Fruit fly (Drosophila melanogaster) whole organism, prepupa: ENCODE results near the gene CG3631.
A peak's percentile ranks its signal among the peaks of the same experiment; 100 is the strongest.

Experiments
- Blimp-1 ChIP-seq: fragments of 200-800 bp; sonication (Bioruptor generic); optimal IDR thresholded peaks from 3 replicates; lab custom pipeline; 2017; ENCODE audit warnings: missing biosample characterization, missing genetic modification characterization, mild to moderate bottlenecking, moderate library complexity, missing genetic modification reagents
- CG10631 ChIP-seq: fragments of 200-800 bp; sonication (Bioruptor generic); optimal IDR thresholded peaks from 2 replicates; lab custom pipeline; 2016; ENCODE audit warnings: missing biosample characterization, missing genetic modification characterization
- CG10669 ChIP-seq: fragments of 200-800 bp; sonication (Bioruptor generic); optimal IDR thresholded peaks from 3 replicates; lab custom pipeline; 2018; ENCODE audit warnings: missing biosample characterization, mild to moderate bottlenecking, missing genetic modification characterization, moderate library complexity
- CG11294 ChIP-seq: fragments of 200-800 bp; sonication (Bioruptor generic); IDR thresholded peaks from 2 replicates; pipeline ENCODE4 v1.3.6; 2022; ENCODE audit warnings: missing biosample characterization, missing genetic modification characterization
- CG11762 ChIP-seq: fragments of 200-800 bp; sonication (Bioruptor generic); optimal IDR thresholded peaks from 3 replicates; lab custom pipeline; 2016; ENCODE audit warnings: missing biosample characterization, missing genetic modification characterization; ENCODE audit not compliant: insufficient read depth
- CG11902 ChIP-seq: fragments of 200-800 bp; sonication (Bioruptor generic); optimal IDR thresholded peaks from 3 replicates; lab custom pipeline; 2016; ENCODE audit warnings: missing biosample characterization, missing genetic modification characterization
- CG15336 ChIP-seq: fragments of 200-800 bp; sonication (Bioruptor generic); IDR thresholded peaks from 2 replicates; pipeline ENCODE4 v1.3.6; 2022; ENCODE audit warnings: missing biosample characterization, missing genetic modification characterization
- CG1621 ChIP-seq: fragments of 200-800 bp; sonication (Bioruptor generic); optimal IDR thresholded peaks from 3 replicates; lab custom pipeline; 2018; ENCODE audit warnings: missing biosample characterization, mild to moderate bottlenecking, missing genetic modification characterization
- CG16779 ChIP-seq: fragments of 200-800 bp; sonication (Bioruptor generic); optimal IDR thresholded peaks from 3 replicates; lab custom pipeline; 2017; ENCODE audit warnings: missing biosample characterization, mild to moderate bottlenecking, missing genetic modification characterization
- CG3032 ChIP-seq: fragments of 200-800 bp; optimal IDR thresholded peaks from 2 replicates; lab custom pipeline; 2019; ENCODE audit warnings: missing biosample characterization, mild to moderate bottlenecking, missing genetic modification characterization, moderate library complexity
- CG31627 ChIP-seq: fragments of 200-800 bp; sonication (Bioruptor generic); optimal IDR thresholded peaks from 3 replicates; lab custom pipeline; 2016; ENCODE audit warnings: missing biosample characterization, missing genetic modification characterization
- CG32006 ChIP-seq: fragments of 200-800 bp; sonication (Bioruptor generic); optimal IDR thresholded peaks from 3 replicates; lab custom pipeline; 2017; ENCODE audit warnings: missing biosample characterization, mild to moderate bottlenecking, missing genetic modification characterization
- CG34406 ChIP-seq: fragments of 200-800 bp; sonication (Bioruptor generic); optimal IDR thresholded peaks from 3 replicates; lab custom pipeline; 2016; ENCODE audit warnings: missing biosample characterization, missing genetic modification characterization
- CG3919 ChIP-seq: fragments of 200-800 bp; sonication (Bioruptor generic); optimal IDR thresholded peaks from 3 replicates; lab custom pipeline; 2016; ENCODE audit warnings: missing biosample characterization, missing genetic modification characterization
- CG4318 ChIP-seq: fragments of 200-800 bp; sonication (Bioruptor generic); optimal IDR thresholded peaks from 3 replicates; lab custom pipeline; 2017; ENCODE audit warnings: missing biosample characterization, mild to moderate bottlenecking, missing genetic modification characterization
- CG6163 ChIP-seq: fragments of 200-800 bp; sonication (Bioruptor generic); IDR thresholded peaks from 3 replicates; pipeline ENCODE4 v1.3.6; 2022; ENCODE audit warnings: missing biosample characterization, missing genetic modification characterization
- CG6792 ChIP-seq: fragments of 200-800 bp; sonication (Bioruptor generic); optimal IDR thresholded peaks from 3 replicates; lab custom pipeline; 2016; ENCODE audit warnings: missing biosample characterization, missing genetic modification characterization
- CG6854 ChIP-seq: fragments of 200-800 bp; sonication (Bioruptor generic); optimal IDR thresholded peaks from 2 replicates; lab custom pipeline; 2017; ENCODE audit warnings: missing biosample characterization, mild to moderate bottlenecking, missing genetic modification characterization
- CG7368 ChIP-seq: fragments of 200-800 bp; sonication (Bioruptor generic); optimal IDR thresholded peaks from 3 replicates; lab custom pipeline; 2016; ENCODE audit warnings: missing biosample characterization, missing genetic modification characterization
- CG8319 ChIP-seq: fragments of 200-800 bp; sonication (Bioruptor generic); optimal IDR thresholded peaks from 3 replicates; lab custom pipeline; 2016; ENCODE audit warnings: missing biosample characterization, missing genetic modification characterization
- CG8632 ChIP-seq: fragments of 200-800 bp; sonication (Bioruptor generic); optimal IDR thresholded peaks from 3 replicates; lab custom pipeline; 2016; ENCODE audit warnings: missing biosample characterization, missing genetic modification characterization
- CG9139 ChIP-seq: fragments of 200-800 bp; sonication (Bioruptor generic); optimal IDR thresholded peaks from 3 replicates; lab custom pipeline; 2017; ENCODE audit warnings: missing biosample characterization, mild to moderate bottlenecking, missing genetic modification characterization
- Eip75B ChIP-seq: fragments of 200-800 bp; sonication (Bioruptor generic); optimal IDR thresholded peaks from 3 replicates; lab custom pipeline; 2016; ENCODE audit warnings: missing biosample characterization, missing genetic modification characterization
- Eip78C ChIP-seq: fragments of 200-800 bp; sonication (Bioruptor generic); peaks from one replicate; lab custom pipeline; 2016; ENCODE audit warnings: missing biosample characterization, missing genetic modification characterization
- Eip93F ChIP-seq: fragments of 200-800 bp; sonication (Bioruptor generic); optimal IDR thresholded peaks from 2 replicates; lab custom pipeline; 2016; ENCODE audit warnings: missing biosample characterization, mild to moderate bottlenecking, missing genetic modification characterization
- Ets21C ChIP-seq: fragments of 200-800 bp; sonication (Bioruptor generic); optimal IDR thresholded peaks from 3 replicates; lab custom pipeline; 2016; ENCODE audit warnings: missing biosample characterization, missing genetic modification characterization
- Ets96B ChIP-seq: fragments of 200-800 bp; optimal IDR thresholded peaks from 2 replicates; lab custom pipeline; 2019; ENCODE audit warnings: missing biosample characterization, mild to moderate bottlenecking, missing genetic modification characterization, moderate library complexity
- Gug ChIP-seq: fragments of 200-800 bp; sonication (Bioruptor generic); IDR thresholded peaks from 2 replicates; pipeline ENCODE4 v1.3.6; 2022; ENCODE audit warnings: missing biosample characterization, missing genetic modification characterization
- Hr39 ChIP-seq: fragments of 200-800 bp; sonication (Bioruptor generic); optimal IDR thresholded peaks from 2 replicates; lab custom pipeline; 2016; ENCODE audit warnings: missing biosample characterization, missing genetic modification characterization
- Lpt ChIP-seq: fragments of 200-800 bp; sonication (Bioruptor generic); optimal IDR thresholded peaks from 3 replicates; lab custom pipeline; 2016; ENCODE audit warnings: missing biosample characterization, missing genetic modification characterization
- Met ChIP-seq: fragments of 200-800 bp; sonication (Bioruptor generic); optimal IDR thresholded peaks from 3 replicates; lab custom pipeline; 2016; ENCODE audit warnings: missing biosample characterization, missing genetic modification characterization
- Sox15 ChIP-seq: fragments of 200-800 bp; sonication (Bioruptor generic); optimal IDR thresholded peaks from 3 replicates; lab custom pipeline; 2016; ENCODE audit warnings: missing biosample characterization, missing genetic modification characterization
- achi ChIP-seq: fragments of 200-800 bp; sonication (Bioruptor generic); optimal IDR thresholded peaks from 3 replicates; lab custom pipeline; 2016; ENCODE audit warnings: missing biosample characterization, missing genetic modification characterization
- acj6 ChIP-seq: fragments of 200-800 bp; sonication (Bioruptor generic); optimal IDR thresholded peaks from 3 replicates; lab custom pipeline; 2016; ENCODE audit warnings: missing biosample characterization, missing genetic modification characterization
- dsx ChIP-seq: fragments of 200-800 bp; optimal IDR thresholded peaks from 3 replicates; lab custom pipeline; 2019; ENCODE audit warnings: missing biosample characterization, mild to moderate bottlenecking, missing genetic modification characterization, moderate library complexity; ENCODE audit not compliant: poor library complexity, severe bottlenecking
- eg ChIP-seq: fragments of 200-800 bp; sonication (Bioruptor generic); IDR thresholded peaks from 3 replicates; pipeline ENCODE4 v1.3.6; 2022; ENCODE audit warnings: missing biosample characterization, missing genetic modification characterization
- fkh ChIP-seq: fragments of 200-800 bp; sonication (Bioruptor generic); optimal IDR thresholded peaks from 3 replicates; lab custom pipeline; 2017; ENCODE audit warnings: missing biosample characterization, mild to moderate bottlenecking, missing genetic modification characterization, moderate library complexity
- lz ChIP-seq: fragments of 200-800 bp; sonication (Bioruptor generic); optimal IDR thresholded peaks from 3 replicates; lab custom pipeline; 2016; ENCODE audit warnings: missing biosample characterization, missing genetic modification characterization
- net ChIP-seq: fragments of 200-800 bp; sonication (Bioruptor generic); optimal IDR thresholded peaks from 3 replicates; lab custom pipeline; 2016; ENCODE audit warnings: missing biosample characterization, missing genetic modification characterization
- spab ChIP-seq: fragments of 200-800 bp; sonication (Bioruptor generic); optimal IDR thresholded peaks from 2 replicates; lab custom pipeline; 2017; ENCODE audit warnings: missing biosample characterization, mild to moderate bottlenecking, missing genetic modification characterization, missing genetic modification reagents
- svp ChIP-seq: fragments of 200-800 bp; sonication (Bioruptor generic); peaks from one replicate; lab custom pipeline; 2016; ENCODE audit warnings: missing biosample characterization, missing genetic modification characterization
- topi ChIP-seq: fragments of 200-800 bp; sonication (Bioruptor generic); optimal IDR thresholded peaks from 3 replicates; lab custom pipeline; 2016; ENCODE audit warnings: missing biosample characterization, missing genetic modification characterization
- vri ChIP-seq: fragments of 200-800 bp; sonication (Bioruptor generic); optimal IDR thresholded peaks from 3 replicates; lab custom pipeline; 2016; ENCODE audit warnings: missing biosample characterization, mild to moderate bottlenecking, missing genetic modification characterization

The CG3631 gene

DNA sequence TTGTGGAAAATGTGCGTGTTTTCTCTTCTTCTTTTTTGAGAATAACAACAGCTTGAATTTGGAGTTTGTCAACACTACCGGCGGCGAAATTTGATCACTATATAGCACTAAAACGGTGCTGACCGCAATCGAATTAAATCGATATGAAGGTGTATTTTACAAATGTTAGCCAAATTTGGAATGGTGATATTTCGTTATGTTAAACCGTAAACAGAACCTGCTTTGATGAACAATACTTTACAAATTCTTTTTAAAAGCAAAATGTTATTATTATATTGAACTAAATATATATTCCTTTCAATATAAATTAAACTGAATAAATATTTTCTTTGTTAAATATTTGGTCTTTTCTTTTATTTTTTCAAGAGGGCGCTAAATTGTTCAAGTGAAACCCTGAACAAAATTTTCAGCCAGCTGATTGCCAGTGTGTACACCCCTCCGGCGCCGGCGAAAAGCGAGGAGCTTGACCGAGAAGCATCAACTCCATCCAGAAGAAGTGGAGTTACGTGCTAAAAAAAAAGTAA lies 6.8 kb downstream of the CG3631 start, which contains the start of the genes Rrp6, CG33331 and CG33332 (continued):
- TF ChIP-seq CG31627 (GFP tag; lab: Kevin White, UChicago) (peak; percentile 76), lz (GFP tag; lab: Kevin White, UChicago) (peak; percentile 65), CG3032 (tag; lab: Kevin White, UChicago) (peak; percentile 69)

DNA sequence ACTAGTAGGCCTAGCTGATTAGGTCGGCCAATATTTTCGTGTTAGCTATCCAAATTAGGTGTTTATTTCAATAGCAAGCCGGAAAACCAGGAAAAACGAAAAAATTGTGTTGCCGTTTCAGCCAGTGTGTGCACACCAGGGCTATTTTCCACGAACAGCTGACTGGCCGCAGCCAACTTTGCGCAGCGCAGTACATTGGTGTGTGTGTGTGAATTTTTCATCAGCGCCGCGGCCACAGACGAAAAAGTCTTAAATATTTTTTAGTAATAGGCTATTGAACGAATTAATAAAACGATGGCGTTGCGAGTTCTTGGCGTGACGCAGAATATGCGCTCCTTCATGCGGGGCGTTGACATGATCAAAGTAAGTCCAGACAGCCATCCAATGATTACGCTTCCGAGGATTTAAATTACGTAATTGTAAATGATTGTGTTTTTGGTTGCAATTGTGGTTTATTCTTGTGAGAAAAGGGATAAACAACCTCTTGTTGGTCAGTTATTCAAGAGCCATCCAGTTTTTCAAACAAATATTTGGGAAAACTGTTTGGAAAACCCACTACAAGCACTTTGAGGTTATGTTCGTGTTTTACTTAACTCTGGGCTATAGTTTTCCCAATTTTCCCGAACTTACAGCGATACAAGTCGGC lies 10.9 kb downstream of the CG3631 start, which contains the start of the genes CycC and UQCR-C1:
Gene CycC, minus strand, starts transcription at position 142 of the 646 bp plus-strand sequence.
Gene UQCR-C1, plus strand, starts transcription at position 168 of the 646 bp plus-strand sequence.
- TF ChIP-seq CG6163 (GFP tag; lab: Robert Waterston, UW) = no peak
- peak; percentile 80 for TF ChIP-seq vri

DNA sequence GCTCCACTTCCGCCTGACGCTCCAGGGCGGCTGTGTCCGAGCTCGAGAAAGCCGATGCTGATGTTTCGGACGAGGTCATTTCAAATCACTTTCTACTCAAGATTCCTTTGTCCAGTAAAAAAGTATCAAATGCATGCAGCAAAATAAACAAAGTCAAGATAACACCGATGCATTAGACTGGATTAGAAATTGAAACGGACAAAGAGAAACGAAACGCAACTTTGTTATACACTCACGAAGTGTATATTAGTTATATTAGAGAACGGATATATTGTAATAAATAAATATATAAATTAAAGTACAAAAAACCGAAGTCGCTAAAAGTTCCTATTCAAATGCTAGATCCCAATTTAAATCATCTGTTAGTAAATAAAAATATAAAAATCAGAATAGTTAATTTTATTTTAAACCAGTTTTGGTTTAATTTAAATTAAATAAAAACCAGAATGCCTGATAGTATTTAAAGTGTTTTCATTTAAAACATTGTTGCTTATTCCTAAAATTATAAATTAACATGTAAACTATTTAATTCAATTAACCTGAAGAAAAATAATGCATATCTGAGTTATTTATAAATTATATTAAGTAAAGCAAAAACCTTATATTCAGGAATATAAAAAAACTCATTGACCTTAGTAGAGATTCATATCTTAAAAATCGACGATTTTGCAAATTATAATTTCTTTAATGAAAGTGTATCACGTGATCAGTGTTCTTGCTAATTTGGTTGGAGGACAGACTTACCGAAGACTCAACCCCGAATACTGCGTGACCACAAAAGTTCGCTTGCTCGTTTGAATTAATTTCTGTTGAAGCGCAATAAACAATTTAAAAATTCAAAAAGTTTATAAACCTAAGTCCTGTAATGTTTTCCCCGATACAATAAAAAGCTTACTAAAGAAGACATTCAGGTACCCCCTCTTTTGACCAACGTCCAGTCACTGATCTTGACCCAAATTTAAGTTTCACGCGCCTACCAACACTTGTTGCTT lies 14.8 kb downstream of the CG3631 start, which contains the start of gene Dph2:
Gene Dph2, minus strand, starts transcription at position 164 of the 992 bp plus-strand sequence.
- TF ChIP-seq CG16779 (tag; lab: Kevin White, UChicago) = no peak
- no peak for TF ChIP-seq achi (GFP tag; lab: Kevin White, UChicago)
- TF ChIP-seq CG1621 (tag; lab: Kevin White, UChicago) = no peak
- peak; percentile 70; the same call in 1 of the 2 replicates for TF ChIP-seq CG15336 (GFP tag; lab: Robert Waterston, UW)
- TF ChIP-seq vri = no peak
- TF ChIP-seq fkh = no peak
- TF ChIP-seq Blimp-1 = peak; percentile 27
- peak; percentile 29 for TF ChIP-seq Lpt
- TF ChIP-seq CG4318 = no peak
- no peak for TF ChIP-seq CG10631 (GFP tag; lab: Kevin White, UChicago)
- TF ChIP-seq CG6792 = no peak
- no peak for TF ChIP-seq CG7368 (GFP tag; lab: Kevin White, UChicago)
- TF ChIP-seq CG11294 = 0 out of 2 replicates have a peak, but pooled peaks have one; percentile 18
- TF ChIP-seq CG32006 (GFP tag; lab: Kevin White, UChicago) = peak; percentile 35
- TF ChIP-seq CG3032 (tag; lab: Kevin White, UChicago) = peak; percentile 49
- no peak for TF ChIP-seq CG6854 (GFP tag; lab: Kevin White, UChicago)
- peak; percentile 66; the same call in 1 of the 2 replicates for TF ChIP-seq Gug (GFP tag; lab: Robert Waterston, UW)
- peak; percentile 35 for TF ChIP-seq lz (GFP tag; lab: Kevin White, UChicago)
- TF ChIP-seq CG9139 = no peak
- no peak for TF ChIP-seq CG3919 (GFP tag; lab: Kevin White, UChicago)
- peak; percentile 45 for TF ChIP-seq topi (GFP tag; lab: Kevin White, UChicago)
- TF ChIP-seq svp (GFP tag; lab: Kevin White, UChicago) = no peak
- TF ChIP-seq dsx (GFP tag; lab: Kevin White, UChicago) = no peak
- TF ChIP-seq Ets96B (tag; lab: Kevin White, UChicago) = peak; percentile 35
- no peak for TF ChIP-seq Met (GFP tag; lab: Kevin White, UChicago)
- peak; percentile 72 for TF ChIP-seq Hr39 (GFP tag; lab: Kevin White, UChicago)
- no peak for TF ChIP-seq Eip78C (GFP tag; lab: Kevin White, UChicago)
- no peak for TF ChIP-seq Eip93F (GFP tag; lab: Kevin White, UChicago)
- TF ChIP-seq CG8319 = no peak
- peak; percentile 45 for TF ChIP-seq CG6163 (GFP tag; lab: Robert Waterston, UW)
- TF ChIP-seq Sox15 = peak; percentile 17
- no peak for TF ChIP-seq acj6 (GFP tag; lab: Kevin White, UChicago)
- TF ChIP-seq eg (GFP tag; lab: Robert Waterston, UW) = peak; percentile 92
- no peak for TF ChIP-seq spab (GFP tag; lab: Kevin White, UChicago)
- no peak for TF ChIP-seq CG10669
- TF ChIP-seq Ets21C (GFP tag; lab: Kevin White, UChicago) = no peak
- TF ChIP-seq CG31627 (GFP tag; lab: Kevin White, UChicago) = peak; percentile 72
- peak; percentile 14 for TF ChIP-seq CG8632 (GFP tag; lab: Kevin White, UChicago)
- TF ChIP-seq CG11902 = peak; percentile 37
- TF ChIP-seq CG11762 (GFP tag; lab: Kevin White, UChicago) = peak; percentile 2
- no peak for TF ChIP-seq net
- peak; percentile 86 for TF ChIP-seq Eip75B
- peak; percentile 39 for TF ChIP-seq CG34406 (GFP tag; lab: Kevin White, UChicago)
